Fruit fly (Drosophila melanogaster) whole organism, prepupa: ENCODE measurements around the gene RhoGAP68F.

Experiments
- CG10631 ChIP-seq: fragments of 200-800 bp; sonication (Bioruptor generic); optimal IDR thresholded peaks from 2 replicates; lab custom pipeline; 2016; ENCODE audit warnings: missing biosample characterization, missing genetic modification characterization
- CG11294 ChIP-seq: fragments of 200-800 bp; sonication (Bioruptor generic); IDR thresholded peaks from 2 replicates; pipeline ENCODE4 v1.3.6; 2022; ENCODE audit warnings: missing biosample characterization, missing genetic modification characterization
- CG11762 ChIP-seq: fragments of 200-800 bp; sonication (Bioruptor generic); optimal IDR thresholded peaks from 3 replicates; lab custom pipeline; 2016; ENCODE audit warnings: missing biosample characterization, missing genetic modification characterization; ENCODE audit not compliant: insufficient read depth
- CG11902 ChIP-seq: fragments of 200-800 bp; sonication (Bioruptor generic); optimal IDR thresholded peaks from 3 replicates; lab custom pipeline; 2016; ENCODE audit warnings: missing biosample characterization, missing genetic modification characterization
- CG15336 ChIP-seq: fragments of 200-800 bp; sonication (Bioruptor generic); IDR thresholded peaks from 2 replicates; pipeline ENCODE4 v1.3.6; 2022; ENCODE audit warnings: missing biosample characterization, missing genetic modification characterization
- CG1621 ChIP-seq: fragments of 200-800 bp; sonication (Bioruptor generic); optimal IDR thresholded peaks from 3 replicates; lab custom pipeline; 2018; ENCODE audit warnings: missing biosample characterization, mild to moderate bottlenecking, missing genetic modification characterization
- CG3032 ChIP-seq: fragments of 200-800 bp; optimal IDR thresholded peaks from 2 replicates; lab custom pipeline; 2019; ENCODE audit warnings: missing biosample characterization, mild to moderate bottlenecking, missing genetic modification characterization, moderate library complexity
- CG31627 ChIP-seq: fragments of 200-800 bp; sonication (Bioruptor generic); optimal IDR thresholded peaks from 3 replicates; lab custom pipeline; 2016; ENCODE audit warnings: missing biosample characterization, missing genetic modification characterization
- CG34406 ChIP-seq: fragments of 200-800 bp; sonication (Bioruptor generic); optimal IDR thresholded peaks from 3 replicates; lab custom pipeline; 2016; ENCODE audit warnings: missing biosample characterization, missing genetic modification characterization
- CG4318 ChIP-seq: fragments of 200-800 bp; sonication (Bioruptor generic); optimal IDR thresholded peaks from 3 replicates; lab custom pipeline; 2017; ENCODE audit warnings: missing biosample characterization, mild to moderate bottlenecking, missing genetic modification characterization
- CG6163 ChIP-seq: fragments of 200-800 bp; sonication (Bioruptor generic); IDR thresholded peaks from 3 replicates; pipeline ENCODE4 v1.3.6; 2022; ENCODE audit warnings: missing biosample characterization, missing genetic modification characterization
- CG6276 ChIP-seq: fragments of 200-800 bp; sonication (Bioruptor generic); optimal IDR thresholded peaks from 2 replicates; lab custom pipeline; 2017; ENCODE audit warnings: missing biosample characterization, mild to moderate bottlenecking, missing genetic modification characterization
- CG6792 ChIP-seq: fragments of 200-800 bp; sonication (Bioruptor generic); optimal IDR thresholded peaks from 3 replicates; lab custom pipeline; 2016; ENCODE audit warnings: missing biosample characterization, missing genetic modification characterization
- CG6854 ChIP-seq: fragments of 200-800 bp; sonication (Bioruptor generic); optimal IDR thresholded peaks from 2 replicates; lab custom pipeline; 2017; ENCODE audit warnings: missing biosample characterization, mild to moderate bottlenecking, missing genetic modification characterization
- CG8632 ChIP-seq: fragments of 200-800 bp; sonication (Bioruptor generic); optimal IDR thresholded peaks from 3 replicates; lab custom pipeline; 2016; ENCODE audit warnings: missing biosample characterization, missing genetic modification characterization
- CG9139 ChIP-seq: fragments of 200-800 bp; sonication (Bioruptor generic); optimal IDR thresholded peaks from 3 replicates; lab custom pipeline; 2017; ENCODE audit warnings: missing biosample characterization, mild to moderate bottlenecking, missing genetic modification characterization
- Eip75B ChIP-seq: fragments of 200-800 bp; sonication (Bioruptor generic); optimal IDR thresholded peaks from 3 replicates; lab custom pipeline; 2016; ENCODE audit warnings: missing biosample characterization, missing genetic modification characterization
- Eip78C ChIP-seq: fragments of 200-800 bp; sonication (Bioruptor generic); peaks from one replicate; lab custom pipeline; 2016; ENCODE audit warnings: missing biosample characterization, missing genetic modification characterization
- Eip93F ChIP-seq: fragments of 200-800 bp; sonication (Bioruptor generic); optimal IDR thresholded peaks from 2 replicates; lab custom pipeline; 2016; ENCODE audit warnings: missing biosample characterization, mild to moderate bottlenecking, missing genetic modification characterization
- Hr38 ChIP-seq: sonication (Bioruptor generic); optimal IDR thresholded peaks from 2 replicates; lab custom pipeline; 2016; ENCODE audit warnings: missing biosample characterization, missing genetic modification characterization
- Hr39 ChIP-seq: fragments of 200-800 bp; sonication (Bioruptor generic); optimal IDR thresholded peaks from 2 replicates; lab custom pipeline; 2016; ENCODE audit warnings: missing biosample characterization, missing genetic modification characterization
- Hr4 ChIP-seq: fragments of 200-800 bp; sonication (Bioruptor generic); optimal IDR thresholded peaks from 3 replicates; lab custom pipeline; 2016; ENCODE audit warnings: missing biosample characterization, missing genetic modification characterization
- Lpt ChIP-seq: fragments of 200-800 bp; sonication (Bioruptor generic); optimal IDR thresholded peaks from 3 replicates; lab custom pipeline; 2016; ENCODE audit warnings: missing biosample characterization, missing genetic modification characterization
- Met ChIP-seq: fragments of 200-800 bp; sonication (Bioruptor generic); optimal IDR thresholded peaks from 3 replicates; lab custom pipeline; 2016; ENCODE audit warnings: missing biosample characterization, missing genetic modification characterization
- OdsH ChIP-seq: fragments of 200-800 bp; sonication (Bioruptor generic); optimal IDR thresholded peaks from 3 replicates; lab custom pipeline; 2016; ENCODE audit warnings: missing biosample characterization, missing genetic modification characterization
- Smox ChIP-seq: fragments of 200-800 bp; sonication (Bioruptor generic); optimal IDR thresholded peaks from 3 replicates; lab custom pipeline; 2016; ENCODE audit warnings: missing biosample characterization, missing genetic modification characterization
- Sox15 ChIP-seq: fragments of 200-800 bp; sonication (Bioruptor generic); optimal IDR thresholded peaks from 3 replicates; lab custom pipeline; 2016; ENCODE audit warnings: missing biosample characterization, missing genetic modification characterization
- achi ChIP-seq: fragments of 200-800 bp; sonication (Bioruptor generic); optimal IDR thresholded peaks from 3 replicates; lab custom pipeline; 2016; ENCODE audit warnings: missing biosample characterization, missing genetic modification characterization
- acj6 ChIP-seq: fragments of 200-800 bp; sonication (Bioruptor generic); optimal IDR thresholded peaks from 3 replicates; lab custom pipeline; 2016; ENCODE audit warnings: missing biosample characterization, missing genetic modification characterization
- cyc ChIP-seq: fragments of 200-800 bp; sonication (Bioruptor generic); optimal IDR thresholded peaks from 3 replicates; lab custom pipeline; 2016; ENCODE audit warnings: missing biosample characterization, missing genetic modification characterization
- dac ChIP-seq: fragments of 200-800 bp; sonication (Bioruptor generic); optimal IDR thresholded peaks from 2 replicates; lab custom pipeline; 2017; ENCODE audit warnings: missing biosample characterization, mild to moderate bottlenecking, missing genetic modification characterization
- dsx ChIP-seq: fragments of 200-800 bp; optimal IDR thresholded peaks from 3 replicates; lab custom pipeline; 2019; ENCODE audit warnings: missing biosample characterization, mild to moderate bottlenecking, missing genetic modification characterization, moderate library complexity; ENCODE audit not compliant: poor library complexity, severe bottlenecking
- esn ChIP-seq: fragments of 200-800 bp; sonication (Bioruptor generic); optimal IDR thresholded peaks from 2 replicates; lab custom pipeline; 2016; ENCODE audit warnings: missing biosample characterization, mild to moderate bottlenecking, missing genetic modification characterization, moderate library complexity
- fd59A ChIP-seq: fragments of 200-800 bp; sonication (Bioruptor generic); optimal IDR thresholded peaks from 2 replicates; lab custom pipeline; 2017; ENCODE audit warnings: missing biosample characterization, mild to moderate bottlenecking, missing genetic modification characterization, missing genetic modification reagents
- fkh ChIP-seq: fragments of 200-800 bp; sonication (Bioruptor generic); optimal IDR thresholded peaks from 3 replicates; lab custom pipeline; 2017; ENCODE audit warnings: missing biosample characterization, mild to moderate bottlenecking, missing genetic modification characterization, moderate library complexity
- lz ChIP-seq: fragments of 200-800 bp; sonication (Bioruptor generic); optimal IDR thresholded peaks from 3 replicates; lab custom pipeline; 2016; ENCODE audit warnings: missing biosample characterization, missing genetic modification characterization
- pdm3 ChIP-seq: fragments of 200-800 bp; sonication (Bioruptor generic); optimal IDR thresholded peaks from 3 replicates; lab custom pipeline; 2016; ENCODE audit warnings: missing biosample characterization, missing genetic modification characterization
- salr ChIP-seq, 2 experiments: fragments of 200-800 bp; sonication (Bioruptor generic); optimal IDR thresholded peaks; 3 replicates each; lab custom pipeline; 2016 to 2018; ENCODE audit warnings: missing biosample characterization in 2 of 2, missing genetic modification characterization in 2 of 2, mild to moderate bottlenecking in 1 of 2
- ss ChIP-seq, 2 experiments: fragments of 200-800 bp; sonication (Bioruptor generic); optimal IDR thresholded peaks; 2 replicates in 1 of 2; 3 replicates in 1 of 2; lab custom pipeline; 2017 to 2018; ENCODE audit warnings: mild to moderate bottlenecking in 2 of 2, missing biosample characterization in 2 of 2, missing genetic modification characterization in 2 of 2, moderate library complexity in 1 of 2
- svp ChIP-seq: fragments of 200-800 bp; sonication (Bioruptor generic); peaks from one replicate; lab custom pipeline; 2016; ENCODE audit warnings: missing biosample characterization, missing genetic modification characterization
- topi ChIP-seq: fragments of 200-800 bp; sonication (Bioruptor generic); optimal IDR thresholded peaks from 3 replicates; lab custom pipeline; 2016; ENCODE audit warnings: missing biosample characterization, missing genetic modification characterization
- vri ChIP-seq: fragments of 200-800 bp; sonication (Bioruptor generic); optimal IDR thresholded peaks from 3 replicates; lab custom pipeline; 2016; ENCODE audit warnings: missing biosample characterization, mild to moderate bottlenecking, missing genetic modification characterization

Gene RhoGAP68F

dm6 chr3L:12090898-12091685, 47.6 kb upstream of the RhoGAP68F start (continued):
- TF ChIP-seq Met, result peak; percentile 22
- peak; percentile 56; the same call in 1 of the 2 replicates for TF ChIP-seq CG11294 (GFP tag; lab: Robert Waterston, UW)
- TF ChIP-seq CG3032 (tag; lab: Kevin White, UChicago), result peak; percentile 15
- TF ChIP-seq Lpt, result peak; percentile 12
- no peak for TF ChIP-seq ss (GFP tag; optimal IDR thresholded peaks at IDR 0.05; lab: Kevin White, UChicago)
- no peak for TF ChIP-seq CG34406 (GFP tag; lab: Kevin White, UChicago)

- TF ChIP-seq CG6854 (GFP tag; lab: Kevin White, UChicago) (no peak), CG6163 (GFP tag; lab: Robert Waterston, UW) (0 out of 3 replicates have a peak, but pooled peaks have one; percentile 9)
These were observed 45.8 kb upstream of the RhoGAP68F start for dm6 chr3L:12092860-12093359.

DNA sequence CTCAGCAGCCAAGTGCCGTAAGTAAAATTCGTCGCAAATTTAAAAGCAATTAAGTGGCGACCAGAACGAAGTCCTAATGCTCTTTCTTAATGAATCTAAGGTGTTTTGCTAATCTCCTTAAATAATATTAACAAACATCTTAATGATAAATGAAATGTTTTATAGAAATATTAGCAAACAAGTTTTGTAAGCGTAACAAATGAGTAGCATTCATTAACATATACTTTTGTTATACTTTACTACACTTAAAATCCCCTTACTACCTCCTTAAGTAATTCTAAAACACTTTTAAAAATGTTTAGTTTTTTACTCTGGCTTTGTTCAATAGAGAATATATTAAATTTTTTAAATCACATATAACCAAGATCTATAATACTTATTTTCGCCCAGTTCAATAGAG, 42.7 kb upstream of the RhoGAP68F start:
- TF ChIP-seq CG9139, result no peak
- peak; percentile 1 for TF ChIP-seq Hr39 (GFP tag; lab: Kevin White, UChicago)
- TF ChIP-seq Hr4 (GFP tag; lab: Kevin White, UChicago), result no peak
- peak; percentile 2 for TF ChIP-seq OdsH
- peak; percentile 4 for TF ChIP-seq CG34406 (GFP tag; lab: Kevin White, UChicago)
- TF ChIP-seq Hr38 (GFP tag; lab: Kevin White, UChicago), result no peak
- TF ChIP-seq Eip78C, result no peak
- TF ChIP-seq CG11762, result no peak
- TF ChIP-seq topi (GFP tag; lab: Kevin White, UChicago), result peak; percentile 20
- peak; percentile 2 for TF ChIP-seq Eip75B
- no peak for TF ChIP-seq Eip93F (GFP tag; lab: Kevin White, UChicago)
- TF ChIP-seq fd59A (GFP tag; lab: Kevin White, UChicago), result no peak
- TF ChIP-seq lz (GFP tag; lab: Kevin White, UChicago), result peak; percentile 31
- no peak for TF ChIP-seq vri
- peak; percentile 16 for TF ChIP-seq pdm3
- peak; percentile 69 for TF ChIP-seq svp (GFP tag; lab: Kevin White, UChicago)
- TF ChIP-seq CG3032 (tag; lab: Kevin White, UChicago), result no peak
- TF ChIP-seq CG10631 (GFP tag; lab: Kevin White, UChicago), result no peak
- TF ChIP-seq Smox (GFP tag; lab: Kevin White, UChicago), result peak; percentile 31
- no peak for TF ChIP-seq acj6 (GFP tag; lab: Kevin White, UChicago)
- peak; percentile 66 for TF ChIP-seq esn (GFP tag; lab: Kevin White, UChicago)
- TF ChIP-seq CG31627 (GFP tag; lab: Kevin White, UChicago), result peak; percentile 8
- no peak for TF ChIP-seq CG6792 (GFP tag; lab: Kevin White, UChicago)
- TF ChIP-seq dac (GFP tag; lab: Kevin White, UChicago), result no peak
- no peak for TF ChIP-seq CG11902
- TF ChIP-seq Met, result peak; percentile 37
- TF ChIP-seq CG15336 (GFP tag; lab: Robert Waterston, UW), result no peak
- peak; percentile 28 for TF ChIP-seq cyc (GFP tag; lab: Kevin White, UChicago)

dm6 chr3L:12096799-12097662, 41.6 kb upstream of the RhoGAP68F start:
- peak; percentile 66 for TF ChIP-seq Smox (GFP tag; lab: Kevin White, UChicago)
- TF ChIP-seq svp (GFP tag; lab: Kevin White, UChicago), result peak; percentile 77
- TF ChIP-seq Eip78C, result peak; percentile 90
- peak; percentile 6 for TF ChIP-seq Sox15 (GFP tag; lab: Kevin White, UChicago)
- TF ChIP-seq salr (GFP tag; optimal IDR thresholded peaks at IDR 0.05; lab: Kevin White, UChicago), result peak in 1 of 2 experiments; percentile 32
- TF ChIP-seq dsx (GFP tag; lab: Kevin White, UChicago), result peak; percentile 66
- peak; percentile 50 for TF ChIP-seq CG8632
- TF ChIP-seq Eip93F (GFP tag; lab: Kevin White, UChicago), result no peak
- peak; percentile 42 for TF ChIP-seq achi (GFP tag; lab: Kevin White, UChicago)
- TF ChIP-seq Lpt, result no peak
- no peak for TF ChIP-seq CG11294 (GFP tag; lab: Robert Waterston, UW)
- peak; percentile 58 for TF ChIP-seq Met
- TF ChIP-seq CG1621 (tag; lab: Kevin White, UChicago), result peak; percentile 6
- no peak for TF ChIP-seq fkh
- TF ChIP-seq CG4318 (GFP tag; lab: Kevin White, UChicago), result peak; percentile 53
- TF ChIP-seq cyc (GFP tag; lab: Kevin White, UChicago), result peak; percentile 59
- peak; percentile 74 for TF ChIP-seq CG3032 (tag; lab: Kevin White, UChicago)
- TF ChIP-seq CG6792 (GFP tag; lab: Kevin White, UChicago), result peak; percentile 21
- TF ChIP-seq CG11762, result peak; percentile 23
- TF ChIP-seq CG6276, result peak; percentile 57
